Worm (Caenorhabditis elegans) whole organism, midembryonic: ENCODE measurements around the gene sun-1.

Experiments
- T22C8.4 ChIP-seq: fragments of 200-800 bp; sonication (Bioruptor generic); IDR thresholded peaks from 2 replicates; pipeline ENCODE4 v1.3.6; 2022; ENCODE audit warnings: missing genetic modification characterization, missing compliant biosample characterization
- cog-1 ChIP-seq: sonication (generic microtip); optimal IDR thresholded peaks from 2 replicates; lab custom pipeline; 2016; ENCODE audit warnings: missing genetic modification characterization, missing compliant biosample characterization
- flt-1 ChIP-seq: fragments of 200-800 bp; sonication (Bioruptor generic); IDR thresholded peaks from 2 replicates; pipeline ENCODE4 v1.3.6; 2022; ENCODE audit warnings: missing genetic modification characterization, missing compliant biosample characterization
- klf-2 ChIP-seq: fragments of 200-800 bp; sonication (Bioruptor generic); conservative IDR thresholded peaks from 2 replicates; pipeline ENCODE4 v1.3.6; 2022; ENCODE audit warnings: missing genetic modification reagents, missing genetic modification characterization, missing compliant biosample characterization
- med-1 ChIP-seq: sonication (generic microtip); optimal IDR thresholded peaks from 2 replicates; lab custom pipeline; 2017; ENCODE audit warnings: missing genetic modification characterization, mild to moderate bottlenecking, missing compliant biosample characterization, antibody characterized with exemption, missing genetic modification reagents; ENCODE audit not compliant: insufficient read depth
- ref-1 ChIP-seq: fragments of 200-800 bp; sonication (Bioruptor generic); conservative IDR thresholded peaks from 2 replicates; pipeline ENCODE4 v1.3.6; 2022; ENCODE audit warnings: missing genetic modification reagents, missing genetic modification characterization, missing compliant biosample characterization
- tab-1 ChIP-seq: fragments of 200-800 bp; sonication (Bioruptor generic); IDR thresholded peaks from 2 replicates; pipeline ENCODE4 v1.3.6; 2022; ENCODE audit warnings: missing genetic modification characterization, missing compliant biosample characterization
- ztf-23 ChIP-seq: fragments of 200-800 bp; sonication (Bioruptor generic); IDR thresholded peaks from 2 replicates; pipeline ENCODE4 v1.3.6; 2022; ENCODE audit warnings: missing genetic modification reagents, missing genetic modification characterization, missing compliant biosample characterization
- ztf-29 ChIP-seq: fragments of 200-800 bp; sonication (Bioruptor generic); IDR thresholded peaks from 2 replicates; pipeline ENCODE4 v1.3.6; 2022; ENCODE audit warnings: missing genetic modification reagents, missing genetic modification characterization, missing compliant biosample characterization

sun-1 gene

DNA sequence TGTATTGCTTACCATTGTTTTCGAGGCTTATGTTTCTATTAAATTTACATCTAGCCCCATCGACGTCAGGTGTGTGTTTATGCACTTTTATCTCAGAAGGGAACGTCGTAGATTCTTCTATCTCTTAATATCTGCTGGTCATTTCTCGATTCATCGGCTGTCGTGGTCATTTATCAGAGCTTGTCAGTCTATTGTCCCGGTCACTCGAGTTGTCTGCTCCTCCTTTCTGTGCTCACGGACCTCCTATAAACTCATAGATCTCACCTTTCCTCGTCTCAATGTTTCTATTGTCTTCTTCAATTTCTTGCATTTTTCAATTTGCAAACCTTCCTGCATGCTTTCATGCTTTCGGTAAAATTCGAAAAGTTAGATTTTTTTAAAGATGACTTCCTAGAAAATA is 39.1 kb downstream of the sun-1 start:
- TF ChIP-seq tab-1 (GFP tag; lab: Robert Waterston, UW) (no peak), ztf-29 (GFP tag; lab: Robert Waterston, UW) (no peak), T22C8.4 (no peak), klf-2 (GFP tag; lab: Robert Waterston, UW) (no peak), cog-1 (no peak)

DNA sequence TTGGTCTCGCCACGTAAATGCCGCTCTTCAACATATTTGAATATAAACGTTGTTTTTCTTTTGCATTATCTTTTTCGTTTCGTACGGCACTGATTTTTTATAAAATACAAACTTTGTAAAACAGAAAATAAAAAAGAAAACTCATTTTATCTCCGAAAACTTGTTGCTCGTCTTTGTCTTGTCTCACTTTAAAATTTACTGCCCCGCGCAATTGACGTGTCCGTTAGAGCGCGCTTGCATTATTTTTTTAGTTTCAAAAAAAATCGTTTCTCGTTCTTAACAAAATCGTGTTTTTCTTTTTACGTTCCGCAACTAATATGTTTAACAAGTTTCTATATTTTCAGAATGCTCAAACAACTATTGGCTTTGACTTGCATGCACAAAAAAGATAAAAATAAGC is 40.8 kb downstream of the sun-1 start, which contains the start of gene noca-1:
Gene noca-1 (plus strand): TSS at position 345 of the 400 bp plus-strand sequence.
- no peak for TF ChIP-seq med-1 (GFP tag; lab: Kevin White, UChicago)
- no peak for TF ChIP-seq ztf-29 (GFP tag; lab: Robert Waterston, UW)
- TF ChIP-seq cog-1, result no peak
- TF ChIP-seq flt-1 (GFP tag; lab: Robert Waterston, UW), result no peak
- no peak for TF ChIP-seq ztf-23
- TF ChIP-seq tab-1 (GFP tag; lab: Robert Waterston, UW), result no peak
- TF ChIP-seq T22C8.4, result no peak
- TF ChIP-seq klf-2 (GFP tag; lab: Robert Waterston, UW), result no peak
- TF ChIP-seq ref-1, result no peak
